Fruit fly (Drosophila melanogaster): ENCODE measurements around the gene CG11837.

DNA sequence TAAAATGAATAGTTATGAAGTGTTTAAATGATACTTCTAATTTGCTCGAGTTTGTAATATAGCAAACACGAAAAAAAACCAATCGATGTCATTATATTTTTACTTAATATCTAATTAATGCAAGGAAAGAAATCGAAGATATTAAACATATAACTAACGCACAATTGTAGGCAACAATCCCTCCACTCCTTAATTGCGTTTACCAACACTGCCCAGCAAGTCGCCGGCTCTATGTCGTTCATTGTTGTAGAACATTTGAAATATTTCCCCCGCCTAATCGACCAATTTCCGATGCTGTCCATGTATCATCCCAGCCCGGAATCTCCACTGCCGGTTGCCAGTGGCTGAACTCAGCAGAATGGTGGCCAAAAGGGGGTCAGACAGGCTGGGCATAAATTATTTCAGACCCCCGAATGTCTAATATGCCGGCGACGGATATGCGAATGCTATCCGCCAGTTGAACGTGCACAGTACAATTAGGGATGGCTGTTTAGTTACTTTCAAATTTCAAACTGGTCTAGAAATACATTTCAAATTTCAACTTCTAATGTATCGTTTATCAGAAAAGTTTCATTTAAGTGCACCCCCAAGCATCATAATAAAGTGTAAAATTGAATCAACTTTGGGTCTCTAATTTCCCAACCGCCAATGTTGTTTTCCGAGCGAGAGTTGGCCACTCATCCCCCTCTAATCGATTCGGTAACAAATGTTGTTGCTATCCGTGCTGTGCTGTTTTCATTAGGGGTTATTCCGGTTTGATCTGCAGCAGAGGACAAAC is 19.3 kb downstream of the CG11837 start:
- TF ChIP-seq HmgD (GFP tag; optimal IDR thresholded peaks at IDR 0.05) (no peak), slou (GFP tag; optimal IDR thresholded peaks at IDR 0.05) (no peak), Xrp1 (GFP tag; IDR thresholded peaks at IDR 0.05) (peak; percentile 62), eve (GFP tag; optimal IDR thresholded peaks at IDR 0.05) (no peak), fd64A (GFP tag; optimal IDR thresholded peaks at IDR 0.05) (no peak), NfI (GFP tag; optimal IDR thresholded peaks at IDR 0.05) (peak; percentile 57), tio (GFP tag; optimal IDR thresholded peaks at IDR 0.05) (no peak), CG12659 (GFP tag; optimal IDR thresholded peaks at IDR 0.05) (peak; percentile 26), CG13123 (GFP tag; optimal IDR thresholded peaks at IDR 0.05) (no peak), CG8290 (GFP tag; optimal IDR thresholded peaks at IDR 0.05) (no peak), CG8290 (tag; optimal IDR thresholded peaks at IDR 0.05) (peak in 1 of 2 experiments; percentile 75), sens-2 (GFP tag; IDR thresholded peaks at IDR 0.05) (no peak), tgo (GFP tag; IDR thresholded peaks at IDR 0.05) (peak; percentile 40; the same call in 1 of the 3 replicates)

All from whole organism, embryonic.